Worm (Caenorhabditis elegans): ENCODE data around the gene C14C10.2.

DNA sequence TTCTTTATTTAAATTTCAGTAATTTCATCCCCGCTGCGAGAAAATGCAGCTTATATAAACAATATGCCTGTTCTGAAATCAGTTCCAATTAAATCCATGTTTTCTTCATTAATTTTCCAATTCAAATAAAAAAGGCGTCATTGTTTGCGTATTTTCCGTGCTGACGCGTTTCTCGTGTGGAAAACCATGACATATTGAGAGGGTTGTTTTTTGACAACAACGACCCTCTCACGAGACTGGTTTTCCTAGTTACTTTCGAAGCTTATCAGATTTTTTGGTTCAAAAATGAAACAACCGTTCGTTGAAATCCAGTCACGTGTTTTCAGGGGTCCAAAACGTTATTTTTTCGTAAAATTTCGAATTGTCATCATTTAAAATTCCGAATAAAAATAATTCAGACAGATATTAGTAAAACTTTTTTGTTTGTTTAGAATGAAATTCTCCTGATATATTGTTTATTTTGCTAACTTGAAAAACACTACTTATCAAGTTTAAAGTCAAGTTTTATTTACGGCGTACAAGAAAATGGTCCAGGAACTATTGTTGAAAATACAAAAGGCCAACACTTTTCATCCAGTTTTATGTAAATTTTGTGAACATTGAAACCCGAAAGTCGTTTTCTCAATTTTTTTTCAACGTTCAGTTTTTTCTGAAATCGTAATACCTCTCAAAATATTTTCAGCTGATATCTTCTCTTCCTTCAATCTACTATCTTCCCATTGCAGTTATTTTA is 7.4 kb upstream of the C14C10.2 start, which contains the start of gene C14C10.5:
- TF ChIP-seq him-1 (tag; optimal IDR thresholded peaks at IDR 0.05) (no peak), dao-5 (tag; optimal IDR thresholded peaks at IDR 0.05) (no peak)
